Worm (Caenorhabditis elegans) whole organism, young adult: ENCODE results near the gene R193.2.

ENCODE experiments used
- dpff-1 ChIP-seq: sonication (generic microtip); optimal IDR thresholded peaks from 2 replicates; lab custom pipeline; 2017; ENCODE audit warnings: mild to moderate bottlenecking, missing genetic modification characterization, missing compliant biosample characterization
- him-1 ChIP-seq: sonication (generic microtip); optimal IDR thresholded peaks from 2 replicates; lab custom pipeline; 2016; ENCODE audit warnings: missing genotype, missing genetic modification reagents, missing genetic modification characterization, missing compliant biosample characterization
- nfyb-1 ChIP-seq: fragments of 200-800 bp; sonication (Bioruptor generic); IDR thresholded peaks from 2 replicates; pipeline ENCODE4 v1.3.6; 2022; ENCODE audit warnings: missing genetic modification reagents, missing genetic modification characterization, missing compliant biosample characterization
- pha-4 ChIP-seq: fragments of 150-350 bp; sonication (generic microtip); optimal IDR thresholded peaks from 2 replicates; lab custom pipeline; 2014; ENCODE audit warnings: missing biosample characterization, missing genetic modification reagents, missing genetic modification characterization
- sdz-38 ChIP-seq: sonication (generic microtip); optimal IDR thresholded peaks from 2 replicates; lab custom pipeline; 2016; ENCODE audit warnings: missing genotype, missing genetic modification characterization, missing compliant biosample characterization
- unc-62 ChIP-seq: fragments of 150-350 bp; optimal IDR thresholded peaks from 2 replicates; lab custom pipeline; 2014; ENCODE audit warnings: missing biosample characterization, missing genetic modification reagents, missing genetic modification characterization

ce11 chrX:1162019-1162418, 13.6 kb upstream of the R193.2 start, which contains the start of gene tmc-1:
- TF ChIP-seq sdz-38 = no peak
- no peak for TF ChIP-seq him-1
- no peak for TF ChIP-seq pha-4 (tag; lab: Kevin White, UChicago)
- no peak for TF ChIP-seq dpff-1
- TF ChIP-seq unc-62 = no peak
- no peak for TF ChIP-seq nfyb-1 (GFP tag; lab: Robert Waterston, UW)
